Worm (Caenorhabditis elegans) whole organism, early embryonic: ENCODE measurements around the gene sri-77.

Experiments used
- aly-1 ChIP-seq: sonication (generic microtip); optimal IDR thresholded peaks from 2 replicates; lab custom pipeline; 2016; ENCODE audit warnings: missing genetic modification characterization, missing compliant biosample characterization
- ama-1 ChIP-seq: fragments of 150-350 bp; optimal IDR thresholded peaks from 2 replicates; lab custom pipeline; 2014
- ceh-36 ChIP-seq: sonication (generic microtip); optimal IDR thresholded peaks from 2 replicates; lab custom pipeline; 2016; ENCODE audit warnings: missing genetic modification characterization, inconsistent platforms, missing compliant biosample characterization
- ets-7 ChIP-seq: sonication (generic microtip); optimal IDR thresholded peaks from 2 replicates; lab custom pipeline; 2016; ENCODE audit warnings: missing genotype, missing genetic modification characterization, missing compliant biosample characterization
- hmbx-1 ChIP-seq: sonication (generic microtip); optimal IDR thresholded peaks from 2 replicates; lab custom pipeline; 2016; ENCODE audit warnings: mild to moderate bottlenecking, missing genetic modification characterization, missing compliant biosample characterization
- hmg-4 ChIP-seq: fragments of 200-800 bp; sonication (Bioruptor generic); optimal IDR thresholded peaks from 2 replicates; lab custom pipeline; 2018; ENCODE audit warnings: mild to moderate bottlenecking, missing genetic modification characterization, missing compliant biosample characterization
- hnd-1 ChIP-seq: sonication (generic microtip); optimal IDR thresholded peaks from 2 replicates; lab custom pipeline; 2016; ENCODE audit warnings: missing genetic modification characterization, missing compliant biosample characterization
- pes-1 ChIP-seq: fragments of 200-800 bp; sonication (Bioruptor generic); IDR thresholded peaks from 2 replicates; pipeline ENCODE4 v1.3.6; 2022; ENCODE audit warnings: missing genetic modification reagents, missing genetic modification characterization, missing compliant biosample characterization
- scrt-1 ChIP-seq: fragments of 200-800 bp; sonication (Bioruptor generic); IDR thresholded peaks from 2 replicates; pipeline ENCODE4 v1.3.6; 2022; ENCODE audit warnings: missing genetic modification characterization, missing compliant biosample characterization
- sea-1 ChIP-seq: fragments of 200-800 bp; sonication (Bioruptor generic); conservative IDR thresholded peaks from 2 replicates; pipeline ENCODE4 v1.3.6; 2022; ENCODE audit warnings: missing genetic modification characterization, missing compliant biosample characterization
- tbx-11 ChIP-seq: fragments of 200-800 bp; sonication (Bioruptor generic); IDR thresholded peaks from 2 replicates; pipeline ENCODE4 v1.3.6; 2022; ENCODE audit warnings: missing genetic modification characterization, missing compliant biosample characterization
- tbx-37 ChIP-seq: fragments of 200-800 bp; sonication (Bioruptor generic); conservative IDR thresholded peaks from 2 replicates; pipeline ENCODE4 v1.3.6; 2022; ENCODE audit warnings: missing genetic modification reagents, missing genetic modification characterization, missing compliant biosample characterization
- tra-4 ChIP-seq: sonication (generic microtip); optimal IDR thresholded peaks from 2 replicates; lab custom pipeline; 2017; ENCODE audit warnings: missing genetic modification characterization, missing compliant biosample characterization

DNA sequence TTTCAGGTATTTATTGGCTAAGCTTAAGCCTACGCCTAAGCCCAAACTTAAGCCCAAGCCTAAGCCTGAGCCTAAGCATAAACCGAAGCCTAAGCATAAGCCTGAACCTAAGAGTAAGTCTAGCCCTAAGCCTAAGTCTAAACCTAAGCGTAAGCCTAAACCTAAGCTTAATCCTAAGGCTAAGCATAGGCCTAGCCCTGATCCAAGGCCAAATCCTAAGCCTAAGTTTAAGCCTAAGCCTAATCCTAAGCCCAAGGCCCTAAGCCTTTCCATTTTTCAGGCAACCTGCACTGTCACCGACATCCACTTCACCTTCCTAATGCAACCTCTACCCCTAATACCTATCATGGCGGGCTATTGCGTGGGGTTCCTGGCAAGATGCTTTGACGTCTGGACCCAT lies 5.8 kb upstream of the sri-77 start:
- TF ChIP-seq hmbx-1 (no peak), aly-1 (no peak), ama-1 (lab: Kevin White, UChicago) (no peak), tbx-37 (GFP tag; lab: Robert Waterston, UW) (no peak), pes-1 (GFP tag; lab: Robert Waterston, UW) (no peak), scrt-1 (GFP tag; lab: Robert Waterston, UW) (no peak), ceh-36 (peak; percentile 52), tbx-11 (GFP tag; lab: Robert Waterston, UW) (no peak), sea-1 (no peak), ets-7 (no peak), hnd-1 (tag; lab: Kevin White, UChicago) (no peak), tra-4 (tag; lab: Kevin White, UChicago) (no peak), hmg-4 (GFP tag; lab: Kevin White, UChicago) (no peak)
